Worm (Caenorhabditis elegans) whole organism, mixed stage, embryonic: ENCODE measurements around the gene ZK867.2.

Source experiments
- elt-1 ChIP-seq: sonication (generic microtip); optimal IDR thresholded peaks from 2 replicates; lab custom pipeline; 2017; ENCODE audit warnings: missing genetic modification characterization, mild to moderate bottlenecking, missing compliant biosample characterization, antibody characterized with exemption, moderate library complexity, borderline replicate concordance; ENCODE audit not compliant: insufficient read depth
- elt-3 ChIP-seq: fragments of 150-350 bp; optimal IDR thresholded peaks from 2 replicates; lab custom pipeline; 2014; ENCODE audit warnings: missing biosample characterization, missing genetic modification characterization
- flh-1 ChIP-seq: fragments of 200-800 bp; sonication (Bioruptor generic); optimal IDR thresholded peaks from 2 replicates; lab custom pipeline; 2018; ENCODE audit warnings: mild to moderate bottlenecking, missing genetic modification characterization, moderate library complexity, missing compliant biosample characterization
- lin-13 ChIP-seq: fragments of 150-350 bp; optimal IDR thresholded peaks from 2 replicates; lab custom pipeline; 2014; ENCODE audit warnings: missing biosample characterization, missing genetic modification characterization
- lsy-2 ChIP-seq: fragments of 150-350 bp; optimal IDR thresholded peaks from 2 replicates; lab custom pipeline; 2014; ENCODE audit warnings: missing biosample characterization, missing genetic modification characterization
- mep-1 ChIP-seq: fragments of 150-350 bp; optimal IDR thresholded peaks from 2 replicates; lab custom pipeline; 2017; ENCODE audit warnings: missing biosample characterization, missing genetic modification reagents, missing genetic modification characterization, inconsistent platforms
- nhr-237 ChIP-seq: fragments of 150-350 bp; optimal IDR thresholded peaks from 2 replicates; lab custom pipeline; 2014; ENCODE audit warnings: missing biosample characterization, missing genetic modification characterization
- nhr-76 ChIP-seq: sonication (generic microtip); optimal IDR thresholded peaks from 2 replicates; lab custom pipeline; 2017; ENCODE audit warnings: missing biosample characterization, missing genetic modification characterization
- pha-4 ChIP-seq: fragments of 150-350 bp; optimal IDR thresholded peaks from 2 replicates; lab custom pipeline; 2018; ENCODE audit warnings: missing biosample characterization, missing genetic modification reagents, missing genetic modification characterization
- sem-2 ChIP-seq: fragments of 200-800 bp; sonication (Bioruptor generic); optimal IDR thresholded peaks from 2 replicates; lab custom pipeline; 2018; ENCODE audit warnings: mild to moderate bottlenecking, missing genetic modification characterization, missing compliant biosample characterization
- unc-120 ChIP-seq: sonication (generic microtip); optimal IDR thresholded peaks from 2 replicates; lab custom pipeline; 2017; ENCODE audit warnings: missing genetic modification characterization, missing compliant biosample characterization; ENCODE audit not compliant: poor library complexity, severe bottlenecking
- unc-62 ChIP-seq: fragments of 150-350 bp; optimal IDR thresholded peaks from 2 replicates; lab custom pipeline; 2014; ENCODE audit warnings: missing biosample characterization, missing genetic modification reagents, missing genetic modification characterization

- TF ChIP-seq flh-1 (GFP tag; lab: Kevin White, UChicago) (no peak), unc-120 (tag; lab: Kevin White, UChicago) (no peak), sem-2 (no peak), unc-62 (GFP tag; lab: Kevin White, UChicago) (no peak), elt-1 (no peak), mep-1 (tag; lab: Kevin White, UChicago) (no peak), nhr-76 (tag; lab: Kevin White, UChicago) (no peak), nhr-237 (tag; lab: Kevin White, UChicago) (no peak), lsy-2 (tag; lab: Kevin White, UChicago) (no peak), pha-4 (tag; lab: Kevin White, UChicago) (no peak), lin-13 (tag; lab: Kevin White, UChicago) (no peak), elt-3 (tag; lab: Kevin White, UChicago) (no peak)
These were observed 24.4 kb downstream of the ZK867.2 start for ce11 chrX:7230877-7231276.
